Worm (Caenorhabditis elegans) whole organism, L4/young adult: Measurements from ENCODE around the gene grk-2.

Source experiments
- W03F9.2 ChIP-seq: fragments of 150-350 bp; optimal IDR thresholded peaks from 2 replicates; lab custom pipeline; 2014; ENCODE audit warnings: missing biosample characterization, missing genetic modification characterization
- dao-5 ChIP-seq: sonication (generic microtip); optimal IDR thresholded peaks from 2 replicates; lab custom pipeline; 2016; ENCODE audit warnings: missing genotype, missing genetic modification characterization, moderate library complexity, missing compliant biosample characterization
- him-1 ChIP-seq: sonication (generic microtip); optimal IDR thresholded peaks from 2 replicates; lab custom pipeline; 2016; ENCODE audit warnings: missing genotype, missing genetic modification reagents, missing genetic modification characterization, missing compliant biosample characterization

Gene grk-2

DNA sequence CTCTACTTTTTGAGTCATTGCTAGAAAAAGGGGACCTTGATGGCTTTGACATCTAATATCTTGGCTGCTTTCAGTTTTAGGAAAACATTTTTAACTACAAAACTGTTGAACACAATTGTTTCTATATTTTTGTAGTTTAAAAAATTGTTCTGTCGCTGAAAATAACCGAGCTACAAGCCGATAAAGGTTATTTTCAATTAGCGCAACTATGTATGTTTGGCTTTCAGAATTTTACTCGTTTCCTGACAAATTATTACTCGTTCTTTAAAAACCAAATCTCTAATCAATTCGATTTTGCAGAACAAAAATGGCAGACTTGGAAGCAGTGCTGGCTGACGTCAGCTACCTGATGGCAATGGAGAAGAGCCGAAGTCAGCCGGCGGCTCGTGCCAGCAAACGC, at the start of gene grk-2:
Gene grk-2, plus strand, starts transcription at position 301 of the 400 bp plus-strand sequence.
- TF ChIP-seq dao-5 (no peak), him-1 (no peak), W03F9.2 (tag; lab: Kevin White, UChicago) (no peak)

DNA sequence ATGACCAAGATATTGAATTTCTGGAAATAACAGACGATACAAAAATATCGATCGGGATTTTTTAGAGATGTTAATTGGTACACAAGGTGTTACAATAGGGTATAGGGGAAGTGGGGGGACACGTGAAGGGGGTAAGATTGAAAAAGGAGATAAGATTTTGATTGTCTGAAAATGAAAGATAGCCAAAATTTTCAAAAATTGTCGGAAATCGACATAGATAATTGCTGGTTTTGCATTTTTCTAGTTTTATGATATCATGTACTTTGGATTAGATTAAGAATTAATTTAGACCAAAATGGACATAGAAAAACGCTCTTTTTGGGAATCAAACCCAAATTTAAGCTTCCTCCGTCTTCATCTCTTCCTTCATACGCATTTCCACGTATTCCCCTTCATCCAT, 48.1 kb upstream of the grk-2 start, which contains the start of gene T19C3.5:
Gene T19C3.5, minus strand, starts transcription at position 101 of the 400 bp plus-strand sequence.
- TF ChIP-seq dao-5: no peak
- TF ChIP-seq him-1: no peak
- TF ChIP-seq W03F9.2 (tag; lab: Kevin White, UChicago): no peak

DNA sequence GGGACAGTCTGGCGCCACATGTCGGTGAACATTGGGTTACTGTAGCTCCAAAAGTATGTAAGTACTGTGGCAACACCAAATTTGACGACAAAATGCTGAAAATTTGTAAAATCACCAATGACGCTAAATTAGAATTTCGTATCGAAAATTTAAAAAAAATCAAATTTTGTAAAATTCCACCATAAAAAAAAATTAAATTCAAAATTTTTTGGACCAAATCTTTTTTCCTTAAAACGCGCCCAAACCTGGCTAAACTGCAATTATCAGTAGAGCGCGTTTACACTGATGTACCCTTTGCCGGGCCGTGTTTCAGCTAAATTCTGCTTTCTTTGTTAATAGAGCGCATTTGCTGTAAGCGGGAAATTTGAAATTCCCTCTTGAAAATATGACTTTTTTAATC, 44.5 kb upstream of the grk-2 start, which contains the start of gene T19C3.6:
Gene T19C3.6, minus strand, starts transcription at position 101 of the 400 bp plus-strand sequence.
- TF ChIP-seq W03F9.2 (tag; lab: Kevin White, UChicago): no peak
- TF ChIP-seq him-1: no peak
- no peak for TF ChIP-seq dao-5

DNA sequence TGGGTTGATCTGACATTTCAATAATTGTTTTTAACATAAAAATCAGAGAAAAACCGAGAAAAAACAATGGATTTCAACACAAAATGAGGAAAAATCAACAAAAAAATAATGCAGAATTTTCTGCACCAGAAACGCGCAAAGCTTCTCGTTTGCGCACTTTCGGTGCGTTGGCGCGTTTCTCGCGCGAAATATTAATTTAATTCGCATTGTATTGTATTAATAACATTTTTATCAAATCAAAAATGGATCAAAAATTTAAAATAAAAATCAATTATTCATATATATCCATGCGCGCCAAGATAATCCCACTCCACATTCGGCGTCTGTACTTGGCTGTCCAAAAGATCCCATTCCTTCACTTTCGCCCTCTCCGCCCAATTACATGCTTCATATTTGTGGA, 41.3 kb upstream of the grk-2 start, which contains the start of gene fem-2:
Gene fem-2, minus strand, starts transcription at position 9 of the 400 bp plus-strand sequence.
- TF ChIP-seq W03F9.2 (tag; lab: Kevin White, UChicago): peak; percentile 19
- TF ChIP-seq dao-5: no peak
- TF ChIP-seq him-1: no peak

DNA sequence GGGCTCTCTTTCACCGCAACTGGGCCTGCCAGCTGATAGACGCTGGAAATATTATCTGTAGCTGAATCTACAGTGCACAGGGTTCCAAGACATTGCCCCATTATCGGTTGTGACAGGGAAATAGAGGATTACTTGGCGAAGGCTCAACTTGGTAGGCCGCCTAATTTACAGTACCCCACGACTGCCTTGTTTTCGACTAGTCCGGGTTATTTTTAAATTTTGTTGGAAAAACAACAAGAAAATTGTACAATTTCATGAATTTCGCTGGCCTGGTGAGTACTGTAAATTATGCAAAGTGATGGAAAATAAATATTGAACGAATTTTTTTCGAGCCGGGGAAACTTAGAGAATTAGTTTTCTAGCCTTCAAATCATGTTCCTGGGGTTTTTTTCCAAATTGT, 39.9 kb upstream of the grk-2 start, which contains the start of gene T19C3.7:
Gene T19C3.7, minus strand, starts transcription at position 101 of the 400 bp plus-strand sequence.
- TF ChIP-seq dao-5 (no peak), W03F9.2 (tag; lab: Kevin White, UChicago) (no peak), him-1 (no peak)

DNA sequence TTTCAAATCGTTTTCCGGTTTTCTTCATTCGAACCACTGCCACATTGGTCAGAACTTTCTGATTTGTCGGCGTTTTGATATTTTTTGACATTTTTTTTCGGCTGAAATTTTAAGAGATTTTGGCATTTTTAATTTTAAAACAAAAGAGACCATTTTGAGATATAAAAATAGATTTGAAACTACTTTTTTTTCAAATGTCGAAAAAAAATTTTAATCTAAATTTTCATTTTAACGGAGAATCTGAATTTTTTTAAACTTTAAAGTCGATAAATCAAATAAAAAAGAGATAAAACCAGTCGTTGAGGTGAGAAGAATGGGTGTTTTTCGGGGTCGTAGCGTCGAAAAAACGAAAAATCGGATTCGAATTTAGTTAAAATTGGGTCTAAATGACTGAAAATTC, 37.6 kb upstream of the grk-2 start, which contains the start of gene sbds-1:
Gene sbds-1, minus strand, starts transcription at position 101 of the 400 bp plus-strand sequence.
- TF ChIP-seq him-1 (no peak), W03F9.2 (tag; lab: Kevin White, UChicago) (no peak), dao-5 (no peak)

DNA sequence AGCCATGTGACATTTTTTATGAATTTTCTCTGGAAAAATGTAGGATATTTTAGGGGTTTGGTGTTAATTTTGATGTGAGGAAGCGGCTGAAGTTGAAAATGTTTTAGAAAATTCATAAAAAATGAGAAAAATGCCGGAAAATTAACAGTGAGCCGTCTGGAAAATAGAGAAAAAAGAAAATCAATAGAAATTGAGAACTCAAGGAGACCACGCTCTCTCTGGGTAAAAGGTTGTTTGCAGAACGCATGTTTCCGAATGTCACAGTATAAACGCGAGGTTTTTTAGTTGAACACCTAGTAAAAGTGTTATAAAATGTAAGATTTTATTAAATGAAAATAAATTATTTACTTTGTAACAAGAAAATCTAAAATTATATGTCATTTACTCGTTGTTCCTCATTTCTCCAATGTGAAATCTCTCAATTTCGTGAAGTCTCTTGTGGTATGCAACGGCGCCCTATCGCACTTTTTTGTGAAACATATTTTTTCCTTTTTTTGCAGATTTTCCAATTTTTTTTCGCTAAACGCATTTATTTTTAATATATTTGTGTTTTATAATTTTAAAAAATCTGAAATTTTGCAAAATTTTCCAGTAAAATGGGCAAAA, 35.6 kb upstream of the grk-2 start, which contains the start of the genes tag-266 and tag-267:
Gene tag-266, minus strand, starts transcription at position 29 of the 606 bp plus-strand sequence.
Gene tag-267, plus strand, starts transcription at position 593 of the 606 bp plus-strand sequence.
- no peak for TF ChIP-seq him-1
- TF ChIP-seq W03F9.2 (tag; lab: Kevin White, UChicago): peak; percentile 76

DNA sequence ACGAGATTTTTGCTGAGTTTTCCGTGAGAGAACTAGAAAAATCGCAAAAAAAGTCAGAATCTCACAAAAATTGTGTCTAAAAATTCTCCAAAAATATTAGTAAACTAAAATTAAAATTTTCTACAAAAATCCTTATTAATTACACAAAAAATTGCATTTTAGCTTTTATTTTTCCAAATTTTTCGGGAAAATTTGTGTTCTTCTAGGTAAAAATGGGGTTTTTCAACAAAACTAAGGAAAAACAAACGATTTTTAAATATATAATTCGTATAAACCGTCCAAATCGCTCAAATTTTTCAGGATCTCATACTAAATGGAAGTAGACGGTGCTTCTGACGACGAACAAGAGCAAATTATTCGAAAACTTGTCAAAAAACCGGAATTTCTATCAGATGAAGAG, 34.2 kb upstream of the grk-2 start, which contains the start of gene W06E11.1:
Gene W06E11.1, plus strand, starts transcription at position 301 of the 400 bp plus-strand sequence.
- no peak for TF ChIP-seq dao-5
- no peak for TF ChIP-seq W03F9.2 (tag; lab: Kevin White, UChicago)
- no peak for TF ChIP-seq him-1

DNA sequence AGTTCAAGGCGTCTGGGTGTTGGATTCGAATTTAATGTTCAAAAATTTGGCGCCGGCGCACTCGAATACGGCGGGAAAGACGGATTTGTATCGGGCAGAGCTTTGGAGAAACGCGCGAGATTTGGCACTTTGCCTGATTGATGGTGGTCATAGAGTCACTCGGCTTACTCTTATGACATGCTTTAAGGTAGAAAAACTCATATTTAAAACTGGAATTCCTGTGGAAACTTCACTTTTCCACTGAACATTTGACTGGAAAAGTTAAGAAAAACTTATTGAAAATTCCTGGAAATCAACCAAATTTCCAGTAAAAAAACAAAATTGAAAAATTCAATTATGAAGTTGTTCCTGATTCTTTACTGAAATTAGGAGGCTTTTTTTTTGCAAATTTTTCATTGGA, 31.3 kb upstream of the grk-2 start:
- TF ChIP-seq him-1 (no peak), W03F9.2 (tag; lab: Kevin White, UChicago) (no peak), dao-5 (no peak)

DNA sequence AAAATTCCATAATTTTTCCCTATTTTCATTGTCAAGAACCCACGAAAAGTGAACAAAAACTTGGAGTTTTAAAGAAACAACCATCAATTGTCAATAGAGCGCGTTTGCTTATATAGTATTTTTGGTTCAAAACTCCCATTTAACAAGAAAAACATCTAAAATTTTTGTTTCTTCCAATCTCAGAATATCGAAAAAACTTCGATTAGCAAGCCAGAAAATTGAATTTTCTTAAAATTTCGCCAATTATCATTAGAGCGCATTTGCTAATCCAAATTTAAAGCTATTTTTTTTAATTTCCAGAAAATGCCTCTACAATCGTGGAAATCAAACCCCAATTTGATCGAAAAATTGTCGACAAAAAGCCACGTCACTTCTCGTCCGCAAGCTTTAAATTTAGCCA, 29.5 kb upstream of the grk-2 start, which contains the start of gene orai-1:
Gene orai-1, plus strand, starts transcription at position 301 of the 400 bp plus-strand sequence.
- TF ChIP-seq dao-5 (no peak), him-1 (no peak), W03F9.2 (tag; lab: Kevin White, UChicago) (no peak)

DNA sequence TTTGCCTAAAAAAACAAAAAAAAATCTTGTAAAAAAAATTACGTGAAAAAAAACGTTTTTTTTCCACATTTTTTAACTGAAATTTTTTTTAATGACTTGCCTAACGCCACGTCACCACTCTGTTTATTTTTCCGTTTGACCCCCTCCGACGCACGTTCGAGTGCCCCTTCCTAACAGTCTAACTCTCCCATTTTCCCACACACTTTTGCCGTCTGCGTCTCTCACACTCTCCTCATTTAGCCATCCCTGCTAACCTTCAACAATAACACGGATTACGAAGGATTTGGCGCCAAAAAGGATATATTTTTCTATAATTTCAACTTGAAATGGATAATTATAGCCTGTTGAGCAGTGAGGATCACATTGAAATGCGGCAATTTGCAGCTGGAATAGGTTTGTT, 28.7 kb upstream of the grk-2 start:
- no peak for TF ChIP-seq W03F9.2 (tag; lab: Kevin White, UChicago)

DNA sequence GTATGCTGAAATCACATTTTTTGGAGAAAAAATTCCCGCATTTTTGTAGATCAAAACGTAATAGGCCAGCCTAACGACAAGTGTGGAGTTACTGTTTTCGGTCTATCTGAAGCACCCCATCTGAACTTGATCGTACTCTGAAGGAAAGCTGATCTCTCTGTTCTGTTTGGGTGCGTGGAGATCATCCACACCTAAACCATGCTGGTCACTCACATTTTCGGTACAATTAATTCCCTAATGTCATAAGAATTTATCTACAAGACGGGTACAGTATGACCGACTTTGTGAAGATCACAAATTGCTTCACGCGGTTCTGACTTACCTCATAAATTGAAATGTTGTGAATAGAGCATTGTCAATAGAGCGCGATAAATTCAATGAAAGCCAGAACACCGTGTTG, 26.0 kb upstream of the grk-2 start:
- TF ChIP-seq dao-5: no peak
- TF ChIP-seq W03F9.2 (tag; lab: Kevin White, UChicago): no peak
- TF ChIP-seq him-1: no peak

DNA sequence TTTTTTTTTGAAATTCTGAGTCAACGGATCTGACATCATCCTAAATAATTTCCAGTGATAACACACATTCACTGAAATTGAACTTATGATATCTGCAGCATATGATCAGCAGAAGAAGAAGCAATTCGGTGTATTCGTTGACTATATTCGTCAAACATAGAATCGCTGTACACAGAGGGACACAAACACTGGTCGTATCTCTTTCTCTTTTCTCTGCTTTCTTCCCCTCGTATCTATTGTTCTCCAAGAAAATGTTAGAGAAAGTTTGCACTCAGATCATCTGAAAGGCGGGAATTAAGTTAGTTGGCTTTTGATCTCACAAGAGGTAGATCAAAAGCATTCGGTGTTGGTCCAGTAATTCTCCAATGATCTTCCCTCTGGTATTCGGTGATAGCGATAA, 25.4 kb upstream of the grk-2 start:
- no peak for TF ChIP-seq dao-5
- TF ChIP-seq him-1: no peak
- TF ChIP-seq W03F9.2 (tag; lab: Kevin White, UChicago): no peak

DNA sequence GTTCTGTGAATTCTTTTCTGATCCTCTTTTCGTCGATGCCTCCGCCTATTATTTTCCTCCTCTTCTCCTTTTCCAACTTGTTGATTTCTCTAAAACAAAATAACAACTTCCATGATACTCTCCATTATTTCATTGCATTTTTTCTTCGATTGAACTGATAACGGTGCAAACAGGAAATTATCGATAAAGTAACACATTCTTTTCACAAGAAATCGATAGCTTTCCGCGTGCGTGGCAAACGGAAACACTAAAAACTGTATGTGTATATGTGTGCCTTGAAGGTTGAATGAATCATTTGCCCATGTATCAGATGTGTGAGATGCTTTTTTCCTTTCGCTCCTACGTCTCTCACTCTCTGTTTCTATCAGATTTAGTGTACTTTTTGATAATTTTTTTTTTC, 24.3 kb upstream of the grk-2 start:
- TF ChIP-seq dao-5: no peak
- TF ChIP-seq W03F9.2 (tag; lab: Kevin White, UChicago): no peak
- TF ChIP-seq him-1: no peak

DNA sequence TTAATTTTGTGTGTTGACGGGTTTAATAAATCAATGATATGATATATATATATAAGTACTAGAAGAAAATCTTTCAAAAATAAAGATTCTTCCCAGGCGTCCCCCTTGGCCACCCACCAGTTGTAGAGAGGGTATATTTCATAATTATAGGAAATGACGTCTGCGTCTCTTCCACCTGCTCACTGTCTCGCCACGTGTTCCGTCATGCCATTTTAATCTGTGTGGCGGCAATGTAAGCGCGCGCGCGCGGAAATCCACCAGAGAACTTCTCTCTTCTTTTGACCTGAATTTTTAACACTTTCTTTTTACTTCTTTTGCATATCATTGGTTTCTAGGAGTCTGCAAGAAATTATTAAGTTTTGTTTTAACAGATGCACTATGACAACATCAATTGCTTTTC, 21.6 kb upstream of the grk-2 start:
- TF ChIP-seq W03F9.2 (tag; lab: Kevin White, UChicago): no peak
- TF ChIP-seq dao-5: no peak
- no peak for TF ChIP-seq him-1
